Worm (Caenorhabditis elegans) whole organism, mixed stage, embryonic: Measurements from ENCODE around the gene T01C1.4.

Experiments used
- ces-1 ChIP-seq: fragments of 150-350 bp; optimal IDR thresholded peaks from 2 replicates; lab custom pipeline; 2014; ENCODE audit warnings: missing biosample characterization, missing genetic modification reagents, missing genetic modification characterization
- elt-1 ChIP-seq: sonication (generic microtip); optimal IDR thresholded peaks from 2 replicates; lab custom pipeline; 2017; ENCODE audit warnings: missing genetic modification characterization, mild to moderate bottlenecking, missing compliant biosample characterization, antibody characterized with exemption, moderate library complexity, borderline replicate concordance; ENCODE audit not compliant: insufficient read depth
- lin-13 ChIP-seq: fragments of 150-350 bp; optimal IDR thresholded peaks from 2 replicates; lab custom pipeline; 2014; ENCODE audit warnings: missing biosample characterization, missing genetic modification characterization
- lsy-2 ChIP-seq: fragments of 150-350 bp; optimal IDR thresholded peaks from 2 replicates; lab custom pipeline; 2014; ENCODE audit warnings: missing biosample characterization, missing genetic modification characterization
- mab-5 ChIP-seq: fragments of 150-350 bp; optimal IDR thresholded peaks from 2 replicates; lab custom pipeline; 2014; ENCODE audit warnings: missing biosample characterization, missing genetic modification characterization
- mep-1 ChIP-seq: fragments of 150-350 bp; optimal IDR thresholded peaks from 2 replicates; lab custom pipeline; 2017; ENCODE audit warnings: missing biosample characterization, missing genetic modification reagents, missing genetic modification characterization, inconsistent platforms
- nhr-12 ChIP-seq: fragments of 150-350 bp; optimal IDR thresholded peaks from 2 replicates; lab custom pipeline; 2014; ENCODE audit warnings: missing biosample characterization, missing genetic modification characterization
- nhr-76 ChIP-seq: sonication (generic microtip); optimal IDR thresholded peaks from 2 replicates; lab custom pipeline; 2017; ENCODE audit warnings: missing biosample characterization, missing genetic modification characterization

- TF ChIP-seq elt-1 (tag; lab: Kevin White, UChicago) (no peak), nhr-12 (no peak), mab-5 (no peak), ces-1 (no peak), mep-1 (tag; lab: Kevin White, UChicago) (no peak), lsy-2 (no peak), lin-13 (tag; lab: Kevin White, UChicago) (no peak), nhr-76 (tag; lab: Kevin White, UChicago) (no peak)
These were observed 44.0 kb upstream of the T01C1.4 start for ce11 chrX:10760958-10761357.
